Worm (Caenorhabditis elegans): ENCODE results near the gene cut-2.

ce11 chrV:13380980-13381379 lies 33.8 kb upstream of the cut-2 start, which contains the start of gene cpz-2:
- no peak for TF ChIP-seq pha-4 (tag; optimal IDR thresholded peaks at IDR 0.05)
- TF ChIP-seq ceh-28 (tag; optimal IDR thresholded peaks at IDR 0.05) = no peak
- no peak for TF ChIP-seq ceh-9 (tag; optimal IDR thresholded peaks at IDR 0.05)
- TF ChIP-seq nhr-12 (tag; optimal IDR thresholded peaks at IDR 0.05) = no peak
- no peak for TF ChIP-seq R02D3.7 (tag; optimal IDR thresholded peaks at IDR 0.05)
- TF ChIP-seq daf-12 (tag; optimal IDR thresholded peaks at IDR 0.05) = no peak

All from whole organism, L3 larva.